Worm (Caenorhabditis elegans): ENCODE results near the gene rgs-4.
A peak's percentile ranks its signal among the peaks of the same experiment; 100 is the strongest.

rgs-4 gene

ce11 chrII:12615413-12615812 is 39.1 kb upstream of the rgs-4 start (continued):
- TF ChIP-seq fkh-4 (tag; optimal IDR thresholded peaks at IDR 0.05; ENCODE audit: borderline replicate concordance) (no peak), egl-27 (tag; optimal IDR thresholded peaks at IDR 0.05) (no peak), irx-1 (tag; optimal IDR thresholded peaks at IDR 0.05) (no peak), sptf-1 (tag; optimal IDR thresholded peaks at IDR 0.05) (no peak), isw-1 (GFP tag; IDR thresholded peaks at IDR 0.05) (no peak), nhr-19 (GFP tag; conservative IDR thresholded peaks at IDR 0.05) (0 out of 2 replicates have a peak, but pooled peaks have one; percentile 23), dpl-1 (GFP tag; optimal IDR thresholded peaks at IDR 0.05) (no peak), unc-130 (tag; optimal IDR thresholded peaks at IDR 0.05) (no peak), lin-15B (tag; optimal IDR thresholded peaks at IDR 0.05) (no peak)

ce11 chrII:12616081-12616480 is 38.5 kb upstream of the rgs-4 start, which contains the start of gene nspe-6:
Gene nspe-6 (minus strand): TSS chrII:12616181.
- no peak for TF ChIP-seq fkh-4 (tag; optimal IDR thresholded peaks at IDR 0.05; ENCODE audit: borderline replicate concordance)
- TF ChIP-seq nhr-85 (tag): peak; percentile 47

- TF ChIP-seq isw-1 (GFP tag; IDR thresholded peaks at IDR 0.05): no peak
- TF ChIP-seq elt-3 (tag; optimal IDR thresholded peaks at IDR 0.05): no peak
- TF ChIP-seq mdl-1 (tag; optimal IDR thresholded peaks at IDR 0.05): no peak
Observed at ce11 chrII:12617586-12617985, 37.0 kb upstream of the rgs-4 start, which contains the start of gene nspe-3. Gene nspe-3 (plus strand): TSS chrII:12617886.

- TF ChIP-seq fkh-10 (GFP tag; optimal IDR thresholded peaks at IDR 0.05) (no peak), hpl-2 (GFP tag; optimal IDR thresholded peaks at IDR 0.05) (no peak), nhr-47 (tag; optimal IDR thresholded peaks at IDR 0.05) (no peak)
Observed at ce11 chrII:12619288-12619687, 35.3 kb upstream of the rgs-4 start, which contains the start of gene nspe-2. Gene nspe-2 (minus strand): TSS chrII:12619388.

ce11 chrII:12620764-12621163 is 33.8 kb upstream of the rgs-4 start, which contains the start of gene nspe-1:
Gene nspe-1 (minus strand): TSS chrII:12620864.
- TF ChIP-seq ets-5 (GFP tag; IDR thresholded peaks at IDR 0.05): no peak
- TF ChIP-seq hpl-2 (GFP tag; optimal IDR thresholded peaks at IDR 0.05): no peak
- TF ChIP-seq jun-1 (tag; optimal IDR thresholded peaks at IDR 0.05): no peak
- TF ChIP-seq snpc-4 (tag; optimal IDR thresholded peaks at IDR 0.05): no peak
- no peak for TF ChIP-seq alr-1 (tag; optimal IDR thresholded peaks at IDR 0.05; ENCODE audit: borderline replicate concordance)
- no peak for TF ChIP-seq nhr-11 (tag; optimal IDR thresholded peaks at IDR 0.05)
- TF ChIP-seq nhr-47 (tag; optimal IDR thresholded peaks at IDR 0.05): no peak
- TF ChIP-seq pax-3 (tag; optimal IDR thresholded peaks at IDR 0.05): no peak
- no peak for TF ChIP-seq nhr-76 (tag; optimal IDR thresholded peaks at IDR 0.05)
- no peak for TF ChIP-seq pqm-1 (tag; optimal IDR thresholded peaks at IDR 0.05)
- no peak for TF ChIP-seq ztf-11 (tag; optimal IDR thresholded peaks at IDR 0.05)
- no peak for TF ChIP-seq nhr-90 (tag; optimal IDR thresholded peaks at IDR 0.05; ENCODE audit: poor library complexity)
- no peak for TF ChIP-seq swsn-7 (tag; optimal IDR thresholded peaks at IDR 0.05)
- no peak for TF ChIP-seq zip-4 (GFP tag; optimal IDR thresholded peaks at IDR 0.05)
- no peak for TF ChIP-seq snu-23 (GFP tag; optimal IDR thresholded peaks at IDR 0.05)

ce11 chrII:12621908-12622566 is 32.5 kb upstream of the rgs-4 start, which contains the start of gene nspe-8:
Gene nspe-8 (minus strand): TSS chrII:12621958.
- TF ChIP-seq unc-30 (tag; optimal IDR thresholded peaks at IDR 0.05): no peak
- TF ChIP-seq rnt-1 (tag; optimal IDR thresholded peaks at IDR 0.05): no peak
- no peak for TF ChIP-seq nhr-12 (tag; optimal IDR thresholded peaks at IDR 0.05)
- TF ChIP-seq zag-1 (tag; optimal IDR thresholded peaks at IDR 0.05): no peak
- TF ChIP-seq ceh-8 (GFP tag; optimal IDR thresholded peaks at IDR 0.05): no peak
- TF ChIP-seq nhr-47 (tag; optimal IDR thresholded peaks at IDR 0.05): peak; percentile 69
- no peak for TF ChIP-seq C34B4.2 (tag; optimal IDR thresholded peaks at IDR 0.05)
- peak; percentile 24 for TF ChIP-seq lin-39 (tag; optimal IDR thresholded peaks at IDR 0.05)
- TF ChIP-seq pqm-1 (tag; optimal IDR thresholded peaks at IDR 0.05): no peak
- peak; percentile 77 for TF ChIP-seq tbx-2 (tag; optimal IDR thresholded peaks at IDR 0.05)
- TF ChIP-seq egl-27 (tag; optimal IDR thresholded peaks at IDR 0.05): no peak
- no peak for TF ChIP-seq hlh-17 (GFP tag; optimal IDR thresholded peaks at IDR 0.05; ENCODE audit: borderline replicate concordance)
- peak in 5 of 6 experiments; percentile 60 to 86 (median 75) for TF ChIP-seq elt-3 (tag; optimal IDR thresholded peaks at IDR 0.05)
- TF ChIP-seq sup-37 (GFP tag; optimal IDR thresholded peaks at IDR 0.05): no peak
- no peak for TF ChIP-seq ceh-88 (GFP tag; IDR thresholded peaks at IDR 0.05)
- TF ChIP-seq lin-14 (GFP tag; optimal IDR thresholded peaks at IDR 0.05): peak; percentile 70
- TF ChIP-seq snpc-4 (tag; optimal IDR thresholded peaks at IDR 0.05): no peak
- no peak for TF ChIP-seq ceh-63 (GFP tag; optimal IDR thresholded peaks at IDR 0.05)
- TF ChIP-seq fkh-10 (GFP tag; optimal IDR thresholded peaks at IDR 0.05): no peak
- TF ChIP-seq irx-1 (tag; optimal IDR thresholded peaks at IDR 0.05): no peak
